Worm (Caenorhabditis elegans): ENCODE data around the gene Y43C5A.3.
"Not testable (repeated sequence)": the region's sequence is repeated elsewhere in the genome, so short reads cannot be mapped to it uniquely, and the experiment has no call there.

- not testable (repeated sequence) for TF ChIP-seq swsn-7, nhr-28 (tag; optimal IDR thresholded peaks at IDR 0.05)
Measured at ce11 chrIV:10322650-10323049, 48.8 kb downstream of the Y43C5A.3 start, which contains the start of gene R09E10.1.

All from whole organism, L1 larva.